Worm (Caenorhabditis elegans) whole organism, L4/young adult: Measurements from ENCODE around the gene C09G9.5.

ENCODE experiments used
- W03F9.2 ChIP-seq: fragments of 150-350 bp; optimal IDR thresholded peaks from 2 replicates; lab custom pipeline; 2014; ENCODE audit warnings: missing biosample characterization, missing genetic modification characterization
- dao-5 ChIP-seq: sonication (generic microtip); optimal IDR thresholded peaks from 2 replicates; lab custom pipeline; 2016; ENCODE audit warnings: missing genotype, missing genetic modification characterization, moderate library complexity, missing compliant biosample characterization

ce11 chrIV:8920284-8920806, 34.0 kb downstream of the C09G9.5 start:
- no peak for TF ChIP-seq dao-5 (tag; lab: Kevin White, UChicago)
- no peak for TF ChIP-seq W03F9.2 (tag; lab: Kevin White, UChicago)
